Fruit fly (Drosophila melanogaster) whole organism, prepupa: Measurements from ENCODE around the gene CG15812.

Experiments used
- CG11294 ChIP-seq: fragments of 200-800 bp; sonication (Bioruptor generic); IDR thresholded peaks from 2 replicates; pipeline ENCODE4 v1.3.6; 2022; ENCODE audit warnings: missing biosample characterization, missing genetic modification characterization
- Hr39 ChIP-seq: fragments of 200-800 bp; sonication (Bioruptor generic); optimal IDR thresholded peaks from 2 replicates; lab custom pipeline; 2016; ENCODE audit warnings: missing biosample characterization, missing genetic modification characterization
- esn ChIP-seq: fragments of 200-800 bp; sonication (Bioruptor generic); optimal IDR thresholded peaks from 2 replicates; lab custom pipeline; 2016; ENCODE audit warnings: missing biosample characterization, mild to moderate bottlenecking, missing genetic modification characterization, moderate library complexity

DNA sequence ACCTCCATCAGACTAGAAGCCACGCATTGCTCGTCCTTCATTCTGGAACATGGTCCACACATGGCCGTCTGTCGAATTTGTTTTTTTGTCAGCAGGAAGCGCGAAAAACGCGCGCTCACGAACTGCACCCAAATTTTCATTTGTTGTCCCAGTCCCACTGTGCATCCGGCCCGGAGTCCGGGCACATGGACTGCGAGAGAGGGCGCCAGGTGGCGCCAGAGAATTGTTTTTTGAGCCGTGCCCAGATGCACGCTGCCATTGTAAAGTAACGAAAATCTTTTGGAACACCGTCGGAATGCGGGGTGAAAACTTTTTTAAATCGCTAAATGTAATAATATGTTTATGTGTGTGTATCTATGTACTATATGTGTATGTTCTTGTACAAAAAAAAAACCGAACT lies 2.1 kb upstream of the CG15812 start:
- no peak for TF ChIP-seq CG11294 (GFP tag; lab: Robert Waterston, UW)
- TF ChIP-seq esn (GFP tag; lab: Kevin White, UChicago) = no peak
- TF ChIP-seq Hr39 (GFP tag; lab: Kevin White, UChicago) = no peak
